Fruit fly (Drosophila melanogaster) whole organism, embryonic: ENCODE results near the gene meso18E.
A peak's percentile ranks its signal among the peaks of the same experiment; 100 is the strongest.

Experiments
- Adf1 ChIP-seq: fragments of 200-800 bp; sonication (Bioruptor generic); IDR thresholded peaks from 2 replicates; pipeline ENCODE4 v1.3.6; 2022; ENCODE audit warnings: missing biosample characterization, missing genetic modification characterization
- Antp ChIP-seq: fragments of 200-800 bp; sonication (Bioruptor generic); optimal IDR thresholded peaks from 3 replicates; lab custom pipeline; 2016; ENCODE audit warnings: missing biosample characterization, missing genetic modification characterization
- Bgb ChIP-seq: fragments of 200-800 bp; sonication (Bioruptor generic); IDR thresholded peaks from 2 replicates; pipeline ENCODE4 v1.3.6; 2022; ENCODE audit warnings: missing biosample characterization, missing genetic modification characterization; ENCODE audit not compliant: partially characterized antibody
- Blimp-1 ChIP-seq: fragments of 200-800 bp; sonication (Bioruptor generic); optimal IDR thresholded peaks from 3 replicates; lab custom pipeline; 2018; ENCODE audit warnings: missing biosample characterization, missing genetic modification characterization, mild to moderate bottlenecking, moderate library complexity, missing genetic modification reagents
- C15 ChIP-seq: fragments of 200-800 bp; sonication (Bioruptor generic); IDR thresholded peaks from 3 replicates; pipeline ENCODE4 v1.3.6; 2022; ENCODE audit warnings: missing biosample characterization, missing genetic modification characterization
- CG10147 ChIP-seq: fragments of 200-800 bp; sonication (Bioruptor generic); optimal IDR thresholded peaks from 2 replicates; lab custom pipeline; 2019; ENCODE audit warnings: missing biosample characterization, mild to moderate bottlenecking, missing genetic modification characterization, moderate library complexity
- CG15514 ChIP-seq: fragments of 200-800 bp; sonication (Bioruptor generic); optimal IDR thresholded peaks from 3 replicates; lab custom pipeline; 2017; ENCODE audit warnings: missing biosample characterization, missing genetic modification characterization, mild to moderate bottlenecking, moderate library complexity, missing genetic modification reagents
- CG16815 ChIP-seq: fragments of 200-800 bp; sonication (Bioruptor generic); optimal IDR thresholded peaks from 3 replicates; lab custom pipeline; 2017; ENCODE audit warnings: missing biosample characterization, mild to moderate bottlenecking, missing genetic modification characterization
- CG32772 ChIP-seq: fragments of 200-800 bp; sonication (Bioruptor generic); IDR thresholded peaks from 2 replicates; pipeline ENCODE4 v1.3.6; 2022; ENCODE audit warnings: missing biosample characterization, missing genetic modification characterization
- CG34422 ChIP-seq: fragments of 200-800 bp; sonication (Bioruptor generic); IDR thresholded peaks from 3 replicates; pipeline ENCODE4 v1.3.6; 2022; ENCODE audit warnings: missing biosample characterization, missing genetic modification characterization
- CG3847 ChIP-seq: fragments of 200-800 bp; sonication (Bioruptor generic); IDR thresholded peaks from 2 replicates; pipeline ENCODE4 v1.3.6; 2022; ENCODE audit warnings: missing biosample characterization, missing genetic modification characterization
- CG4360 ChIP-seq: fragments of 200-800 bp; sonication (Bioruptor generic); IDR thresholded peaks from 2 replicates; pipeline ENCODE4 v1.3.6; 2022; ENCODE audit warnings: missing biosample characterization, missing genetic modification characterization
- CG6765 ChIP-seq: fragments of 200-800 bp; sonication (Bioruptor generic); optimal IDR thresholded peaks from 3 replicates; lab custom pipeline; 2017; ENCODE audit warnings: missing biosample characterization, mild to moderate bottlenecking, missing genetic modification characterization
- CG8290 ChIP-seq, 3 experiments: fragments of 200-800 bp; sonication (Bioruptor generic); optimal IDR thresholded peaks; 2 replicates each; lab custom pipeline; 2016 to 2019; ENCODE audit warnings: missing biosample characterization in 3 of 3, missing genetic modification characterization in 3 of 3, mild to moderate bottlenecking in 2 of 3, moderate library complexity in 1 of 3
- CG9932 ChIP-seq: fragments of 200-800 bp; sonication (Bioruptor generic); IDR thresholded peaks from 2 replicates; pipeline ENCODE4 v1.3.6; 2022; ENCODE audit warnings: missing biosample characterization, missing genetic modification characterization
- D19A ChIP-seq: fragments of 200-800 bp; optimal IDR thresholded peaks from 3 replicates; lab custom pipeline; 2019; ENCODE audit warnings: missing biosample characterization, mild to moderate bottlenecking, missing genetic modification characterization, moderate library complexity
- Doc3 ChIP-seq: fragments of 200-800 bp; sonication (Bioruptor generic); IDR thresholded peaks from 3 replicates; pipeline ENCODE4 v1.3.6; 2022; ENCODE audit warnings: missing biosample characterization, missing genetic modification characterization; ENCODE audit not compliant: partially characterized antibody
- Dref ChIP-seq: fragments of 200-800 bp; sonication (Bioruptor generic); IDR thresholded peaks from 2 replicates; pipeline ENCODE4 v1.3.6; 2022; ENCODE audit warnings: missing biosample characterization, missing genetic modification characterization
- E2f2 ChIP-seq: fragments of 200-800 bp; sonication (Bioruptor generic); IDR thresholded peaks from 2 replicates; pipeline ENCODE4 v1.3.6; 2022; ENCODE audit warnings: missing biosample characterization, missing genetic modification characterization
- MESR4 ChIP-seq: fragments of 200-800 bp; sonication (Bioruptor generic); optimal IDR thresholded peaks from 2 replicates; lab custom pipeline; 2018; ENCODE audit warnings: missing biosample characterization, mild to moderate bottlenecking, missing genetic modification characterization, moderate library complexity
- NC2α ChIP-seq: fragments of 200-800 bp; sonication (Bioruptor generic); optimal IDR thresholded peaks from 2 replicates; lab custom pipeline; 2016; ENCODE audit warnings: missing biosample characterization, missing genetic modification characterization
- Nf-YC ChIP-seq: fragments of 200-800 bp; optimal IDR thresholded peaks from 3 replicates; lab custom pipeline; 2019; ENCODE audit warnings: missing biosample characterization, mild to moderate bottlenecking, missing genetic modification characterization, moderate library complexity
- PHDP ChIP-seq: fragments of 200-800 bp; sonication (Bioruptor generic); optimal IDR thresholded peaks from 3 replicates; lab custom pipeline; 2018; ENCODE audit warnings: missing biosample characterization, mild to moderate bottlenecking, missing genetic modification characterization, moderate library complexity
- Poxn ChIP-seq: fragments of 200-800 bp; sonication (Bioruptor generic); IDR thresholded peaks from 2 replicates; pipeline ENCODE4 v1.3.6; 2022; ENCODE audit warnings: missing biosample characterization, missing genetic modification characterization
- Sin3A ChIP-seq: fragments of >200 bp; optimal IDR thresholded peaks from 2 replicates; lab custom pipeline; 2018
- amos ChIP-seq: fragments of 200-800 bp; sonication (Bioruptor generic); IDR thresholded peaks from 2 replicates; pipeline ENCODE4 v1.3.6; 2022; ENCODE audit warnings: missing biosample characterization, missing genetic modification characterization; ENCODE audit not compliant: partially characterized antibody
- az2 ChIP-seq: fragments of 200-800 bp; sonication (Bioruptor generic); optimal IDR thresholded peaks from 3 replicates; lab custom pipeline; 2016; ENCODE audit warnings: missing biosample characterization, missing genetic modification characterization
- ci ChIP-seq: fragments of 200-800 bp; sonication (Bioruptor generic); IDR thresholded peaks from 3 replicates; pipeline ENCODE4 v1.3.6; 2022; ENCODE audit warnings: missing biosample characterization, missing genetic modification characterization
- crc ChIP-seq: fragments of 200-800 bp; sonication (Bioruptor generic); optimal IDR thresholded peaks from 2 replicates; lab custom pipeline; 2016; ENCODE audit warnings: missing biosample characterization, missing genetic modification characterization
- disco-r ChIP-seq: fragments of 200-800 bp; sonication (Bioruptor generic); optimal IDR thresholded peaks from 2 replicates; lab custom pipeline; 2016; ENCODE audit warnings: missing biosample characterization, missing genetic modification characterization
- eyg ChIP-seq: fragments of 200-800 bp; sonication (Bioruptor generic); optimal IDR thresholded peaks from 3 replicates; lab custom pipeline; 2016; ENCODE audit warnings: missing biosample characterization, missing genetic modification characterization
- fru ChIP-seq: fragments of >200 bp; optimal IDR thresholded peaks from 2 replicates; lab custom pipeline; 2017
- gsb ChIP-seq: fragments of 200-800 bp; sonication (Bioruptor generic); IDR thresholded peaks from 2 replicates; pipeline ENCODE4 v1.3.6; 2022; ENCODE audit warnings: missing biosample characterization, missing genetic modification characterization
- inv ChIP-seq: fragments of 200-800 bp; sonication (Bioruptor generic); IDR thresholded peaks from 2 replicates; pipeline ENCODE4 v1.3.6; 2022; ENCODE audit warnings: missing biosample characterization, missing genetic modification characterization; ENCODE audit not compliant: partially characterized antibody
- ken ChIP-seq: fragments of 200-800 bp; sonication (Bioruptor generic); IDR thresholded peaks from 3 replicates; pipeline ENCODE4 v1.3.6; 2022; ENCODE audit warnings: missing biosample characterization, missing genetic modification characterization
- kni ChIP-seq: fragments of 200-800 bp; sonication (Bioruptor generic); optimal IDR thresholded peaks from 3 replicates; lab custom pipeline; 2017; ENCODE audit warnings: mild to moderate bottlenecking, missing biosample characterization, missing genetic modification reagents, missing genetic modification characterization
- knrl ChIP-seq: fragments of 200-800 bp; sonication (Bioruptor generic); IDR thresholded peaks from 3 replicates; pipeline ENCODE4 v1.3.6; 2022; ENCODE audit warnings: missing biosample characterization, missing genetic modification characterization; ENCODE audit not compliant: partially characterized antibody
- lmd ChIP-seq: fragments of 200-800 bp; sonication (Bioruptor generic); IDR thresholded peaks from 2 replicates; pipeline ENCODE4 v1.3.6; 2022; ENCODE audit warnings: missing biosample characterization, missing genetic modification characterization
- nerfin-2 ChIP-seq: fragments of 200-800 bp; sonication (Bioruptor generic); IDR thresholded peaks from 2 replicates; pipeline ENCODE4 v1.3.6; 2022; ENCODE audit warnings: missing biosample characterization, missing genetic modification characterization; ENCODE audit not compliant: partially characterized antibody
- onecut ChIP-seq: fragments of 200-800 bp; sonication (Bioruptor generic); IDR thresholded peaks from 2 replicates; pipeline ENCODE4 v1.3.6; 2022; ENCODE audit warnings: missing biosample characterization, missing genetic modification characterization
- pan ChIP-seq, 4 experiments: fragments of >200 bp in 3 of 4; fragments of 200-800 bp in 1 of 4; sonication (Bioruptor generic) in 1 of 4; optimal IDR thresholded peaks in 3 of 4; IDR thresholded peaks in 1 of 4; 2 replicates each; pipeline versions ENCODE4 v1.3.6 to Lab custom; 2017 to 2022; ENCODE audit warnings: missing biosample characterization in 2 of 4, missing genetic modification characterization in 2 of 4, mixed read lengths in 1 of 4
- prd ChIP-seq, 3 experiments: fragments of >200 bp in 2 of 3; fragments of 200-800 bp in 1 of 3; sonication (Bioruptor generic) in 1 of 3; optimal IDR thresholded peaks in 2 of 3; IDR thresholded peaks in 1 of 3; 2 replicates in 2 of 3; 3 replicates in 1 of 3; pipeline versions ENCODE4 v1.3.6 to Lab custom; 2017 to 2022; ENCODE audit warnings: missing biosample characterization in 1 of 3, missing genetic modification characterization in 1 of 3
- pum ChIP-seq: fragments of 200-800 bp; sonication (Bioruptor generic); optimal IDR thresholded peaks from 2 replicates; lab custom pipeline; 2016; ENCODE audit warnings: missing biosample characterization, missing genetic modification characterization
- row ChIP-seq: fragments of 200-800 bp; sonication (Bioruptor generic); IDR thresholded peaks from 3 replicates; pipeline ENCODE4 v1.3.6; 2022; ENCODE audit warnings: missing biosample characterization, missing genetic modification characterization
- sens ChIP-seq: fragments of 200-800 bp; sonication (Bioruptor generic); peaks from one replicate; lab custom pipeline; 2016; ENCODE audit warnings: missing biosample characterization, missing genetic modification characterization
- tna ChIP-seq: fragments of 200-800 bp; sonication (Bioruptor generic); IDR thresholded peaks from 2 replicates; pipeline ENCODE4 v1.3.6; 2022; ENCODE audit warnings: missing biosample characterization, missing genetic modification characterization; ENCODE audit not compliant: partially characterized antibody
- vnd ChIP-seq: fragments of 200-800 bp; sonication (Bioruptor generic); IDR thresholded peaks from 3 replicates; pipeline ENCODE4 v1.3.6; 2022; ENCODE audit warnings: missing biosample characterization, missing genetic modification characterization; ENCODE audit not compliant: partially characterized antibody
- wdn ChIP-seq: fragments of 200-800 bp; sonication (Bioruptor generic); IDR thresholded peaks from 2 replicates; pipeline ENCODE4 v1.3.6; 2022; ENCODE audit warnings: missing biosample characterization, missing genetic modification characterization

Gene meso18E

DNA sequence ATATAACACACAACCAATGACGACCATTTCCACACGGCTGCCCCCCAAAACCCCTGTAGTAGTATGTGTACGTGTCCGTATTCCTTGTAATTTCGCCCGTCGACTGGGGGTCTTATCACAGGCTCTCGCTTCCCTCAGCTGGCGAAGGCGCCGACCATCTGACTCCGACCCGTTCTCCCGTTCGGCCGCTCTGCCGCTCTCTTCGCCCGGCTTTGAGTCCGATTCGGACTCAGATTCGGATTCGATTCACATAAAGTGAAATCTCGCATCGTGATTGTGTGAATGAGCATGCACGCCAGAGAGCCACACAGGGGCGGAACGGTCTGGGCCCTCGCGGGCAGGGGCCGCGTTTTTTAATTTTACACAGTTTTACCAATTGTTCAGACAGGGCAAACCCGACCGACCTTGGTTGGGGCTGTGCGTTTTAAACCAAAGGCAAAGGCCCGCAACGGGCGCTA, 47.1 kb downstream of the meso18E start (continued):
- TF ChIP-seq CG10147 (GFP tag; lab: Kevin White, UChicago) (peak; percentile 8), pan (optimal IDR thresholded peaks at IDR 0.05; lab: Kevin White, UChicago) (no peak), pan (GFP tag; optimal IDR thresholded peaks at IDR 0.05 in 1 of 2, IDR thresholded peaks at IDR 0.05 in 1 of 2) (peak in 1 of 2 experiments; percentile 51), onecut (GFP tag; lab: Robert Waterston, UW) (peak; percentile 31), kni (GFP tag; lab: Kevin White, UChicago) (peak; percentile 38), prd (optimal IDR thresholded peaks at IDR 0.05; lab: Kevin White, UChicago) (no peak), prd (GFP tag; IDR thresholded peaks at IDR 0.05; lab: Robert Waterston, UW) (peak; percentile 78), CG32772 (peak; percentile 53; the same call in 1 of the 2 replicates), E2f2 (peak; percentile 20; the same call in 1 of the 2 replicates), Blimp-1 (GFP tag; lab: Kevin White, UChicago) (peak; percentile 10), Antp (peak; percentile 64), CG34422 (peak; percentile 66), crc (GFP tag; lab: Kevin White, UChicago) (no peak), gsb (peak; percentile 48; the same call in 1 of the 2 replicates), CG9932 (GFP tag; lab: Robert Waterston, UW) (peak; percentile 84), fru (no peak), lmd (peak; percentile 62), ken (peak; percentile 30; the same call in 1 of the 3 replicates), row (GFP tag; lab: Robert Waterston, UW) (peak; percentile 96), CG4360 (GFP tag; lab: Robert Waterston, UW) (0 out of 2 replicates have a peak, but pooled peaks have one; percentile 10), wdn (GFP tag; lab: Robert Waterston, UW) (peak; percentile 29; the same call in 1 of the 2 replicates), vnd (peak; percentile 40; the same call in 1 of the 3 replicates), CG16815 (GFP tag; lab: Kevin White, UChicago) (peak; percentile 4), amos (GFP tag; lab: Robert Waterston, UW) (peak; percentile 70), nerfin-2 (GFP tag; lab: Robert Waterston, UW) (peak; percentile 54; the same call in 1 of the 2 replicates), ci (peak; percentile 60), pum (GFP tag; lab: Kevin White, UChicago) (peak; percentile 24), CG15514 (GFP tag; lab: Kevin White, UChicago) (peak; percentile 4), CG8290 (GFP tag; optimal IDR thresholded peaks at IDR 0.05; lab: Kevin White, UChicago) (peak; percentile 25), CG8290 (tag; optimal IDR thresholded peaks at IDR 0.05; lab: Kevin White, UChicago) (peak in 1 of 2 experiments; percentile 44), Adf1 (GFP tag; lab: Robert Waterston, UW) (peak; percentile 67), disco-r (GFP tag; lab: Kevin White, UChicago) (no peak), NC2α (GFP tag; lab: Kevin White, UChicago) (no peak), eyg (GFP tag; lab: Kevin White, UChicago) (no peak), C15 (GFP tag; lab: Robert Waterston, UW) (no peak), az2 (GFP tag; lab: Kevin White, UChicago) (peak; percentile 7)

DNA sequence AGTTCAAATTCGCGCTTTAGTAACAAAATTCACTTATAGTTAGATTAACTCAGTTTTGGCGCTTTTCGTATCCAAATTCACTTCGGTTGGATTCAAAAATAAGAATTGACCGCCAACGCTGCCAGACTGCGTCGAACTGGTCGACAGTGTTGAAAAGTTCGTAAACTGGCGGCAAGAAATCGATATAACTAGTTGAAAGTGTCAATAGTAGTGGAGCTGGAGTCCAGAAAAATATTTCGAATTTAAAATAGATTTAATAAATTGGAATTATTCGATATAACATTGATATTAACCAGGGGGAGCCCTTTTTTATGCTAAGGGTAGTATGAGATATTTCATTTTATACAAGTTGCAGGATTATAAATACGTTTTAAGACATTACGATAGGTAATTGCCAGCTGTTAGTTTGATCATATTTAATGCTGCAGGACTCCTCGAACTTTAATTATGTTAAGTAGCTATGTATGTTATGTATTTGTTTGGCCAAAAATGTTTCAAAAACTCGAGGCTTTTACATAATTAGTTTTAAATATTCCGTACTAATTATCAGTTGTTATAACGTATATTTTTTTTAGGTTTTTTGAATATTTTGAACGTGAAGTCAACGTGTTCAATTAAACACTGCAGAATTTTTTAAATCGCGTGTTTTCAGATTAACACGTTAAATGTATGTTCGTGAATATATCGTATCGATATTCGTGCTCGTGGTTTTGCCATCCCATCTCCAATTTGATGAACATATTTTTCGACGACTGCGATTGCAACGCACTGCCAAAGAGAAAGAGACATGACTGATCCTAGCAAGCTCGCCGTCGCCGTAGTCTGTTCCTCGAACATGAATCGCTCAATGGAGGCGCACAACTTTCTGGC, 48.8 kb downstream of the meso18E start, which contains the start of the genes CG14223 and Ssu72:
TSS of gene CG14223 (minus strand) at position 113 of the 870 bp plus-strand sequence.
TSS of gene Ssu72 (plus strand) at position 703 of the 870 bp plus-strand sequence.
- TF ChIP-seq Doc3 (GFP tag; lab: Robert Waterston, UW) (peak; percentile 80), tna (GFP tag; lab: Robert Waterston, UW) (peak; percentile 60), Sin3A (lab: Kevin White, UChicago) (peak; percentile 22), sens (GFP tag; lab: Kevin White, UChicago) (peak; percentile 67), D19A (tag; lab: Kevin White, UChicago) (no peak), CG6765 (GFP tag; lab: Kevin White, UChicago) (no peak), MESR4 (GFP tag; lab: Kevin White, UChicago) (peak; percentile 74), Poxn (GFP tag; lab: Robert Waterston, UW) (no peak), CG3847 (peak; percentile 95), PHDP (tag; lab: Kevin White, UChicago) (no peak), Dref (GFP tag; lab: Robert Waterston, UW) (peak; percentile 66), Bgb (GFP tag; lab: Robert Waterston, UW) (peak; percentile 81), inv (GFP tag; lab: Robert Waterston, UW) (peak; percentile 72), Nf-YC (tag; lab: Kevin White, UChicago) (no peak), knrl (peak; percentile 78; the same call in 2 of the 3 replicates)
